Fruit fly (Drosophila melanogaster): Measurements from ENCODE around the gene CG13606.

CG13606 gene

dm6 chr3R:24134580-24134979 is 37.8 kb upstream of the CG13606 start, which contains the start of gene Sec10 (continued):
- TF ChIP-seq sisA (GFP tag; IDR thresholded peaks at IDR 0.05) (no peak), D (optimal IDR thresholded peaks at IDR 0.05) (no peak), D (GFP tag; optimal IDR thresholded peaks at IDR 0.05) (no peak), CG17186 (GFP tag; optimal IDR thresholded peaks at IDR 0.05) (peak; percentile 59), otp (GFP tag; IDR thresholded peaks at IDR 0.05) (no peak), CG6854 (GFP tag; optimal IDR thresholded peaks at IDR 0.05) (no peak), chif (GFP tag; optimal IDR thresholded peaks at IDR 0.05) (no peak), kni (GFP tag; optimal IDR thresholded peaks at IDR 0.05) (no peak), al (GFP tag; IDR thresholded peaks at IDR 0.05) (no peak), kay (GFP tag; optimal IDR thresholded peaks at IDR 0.05) (no peak), Spps (tag; optimal IDR thresholded peaks at IDR 0.05) (no peak), bab2 (GFP tag; optimal IDR thresholded peaks at IDR 0.05) (no peak), pho (GFP tag; optimal IDR thresholded peaks at IDR 0.05) (no peak), CG5180 (GFP tag; optimal IDR thresholded peaks at IDR 0.05) (no peak), zen (tag; optimal IDR thresholded peaks at IDR 0.05) (no peak), sna (GFP tag; IDR thresholded peaks at IDR 0.05; ENCODE audit: partially characterized antibody) (no peak), CG30020 (tag; optimal IDR thresholded peaks at IDR 0.05) (no peak), Med (GFP tag) (peak; percentile 67), ab (GFP tag; optimal IDR thresholded peaks at IDR 0.05) (no peak), CG16815 (GFP tag; optimal IDR thresholded peaks at IDR 0.05) (no peak), Atf6 (GFP tag; IDR thresholded peaks at IDR 0.05) (no peak), CG6683 (GFP tag; optimal IDR thresholded peaks at IDR 0.05) (no peak), TFAM (GFP tag; optimal IDR thresholded peaks at IDR 0.05) (no peak), Hr51 (GFP tag; optimal IDR thresholded peaks at IDR 0.05) (no peak), CG15479 (GFP tag; optimal IDR thresholded peaks at IDR 0.05) (no peak), chinmo (GFP tag; IDR thresholded peaks at IDR 0.05; ENCODE audit: partially characterized antibody) (no peak), CG12071 (GFP tag; optimal IDR thresholded peaks at IDR 0.05) (no peak), Fer1 (GFP tag; optimal IDR thresholded peaks at IDR 0.05) (no peak), fu2 (GFP tag; optimal IDR thresholded peaks at IDR 0.05) (no peak), HLH54F (GFP tag; optimal IDR thresholded peaks at IDR 0.05) (no peak), CHES-1-like (GFP tag; optimal IDR thresholded peaks at IDR 0.05) (peak; percentile 22), CG7963 (GFP tag; IDR thresholded peaks at IDR 0.05; ENCODE audit: partially characterized antibody) (0 out of 3 replicates have a peak, but pooled peaks have one; percentile 4), BEAF-32 (GFP tag; optimal IDR thresholded peaks at IDR 0.05) (peak; percentile 32), Dfd (GFP tag; optimal IDR thresholded peaks at IDR 0.05) (no peak), Bgb (GFP tag; IDR thresholded peaks at IDR 0.05; ENCODE audit: partially characterized antibody) (no peak; the same call in 1 of the 2 replicates), CG17359 (tag; optimal IDR thresholded peaks at IDR 0.05) (no peak), CG31224 (GFP tag; IDR thresholded peaks at IDR 0.05) (no peak), CG42726 (GFP tag; IDR thresholded peaks at IDR 0.05; ENCODE audit: partially characterized antibody) (no peak), ken (GFP tag; IDR thresholded peaks at IDR 0.05) (no peak), CG6254 (GFP tag; optimal IDR thresholded peaks at IDR 0.05) (no peak), Meics (GFP tag; optimal IDR thresholded peaks at IDR 0.05) (no peak), CG33213 (GFP tag; optimal IDR thresholded peaks at IDR 0.05) (no peak), CG14441 (GFP tag; IDR thresholded peaks at IDR 0.05) (no peak), cad (GFP tag; optimal IDR thresholded peaks at IDR 0.05) (no peak), slbo (GFP tag; IDR thresholded peaks at IDR 0.05) (no peak), danr (GFP tag; IDR thresholded peaks at IDR 0.05) (no peak), CG7745 (tag; optimal IDR thresholded peaks at IDR 0.05) (no peak), CG3726 (GFP tag; IDR thresholded peaks at IDR 0.05) (no peak), CG7928 (GFP tag; optimal IDR thresholded peaks at IDR 0.05) (no peak), croc (GFP tag; conservative IDR thresholded peaks at IDR 0.05) (no peak), unpg (GFP tag; optimal IDR thresholded peaks at IDR 0.05) (no peak)

Data from whole organism, embryonic.